Worm (Caenorhabditis elegans) whole organism, L4/young adult: ENCODE results near the gene K07G6.1.
"Not testable (repeated sequence)": the region's sequence is repeated elsewhere in the genome, so short reads cannot be mapped to it uniquely, and the experiment has no call there.

Source experiments
- W03F9.2 ChIP-seq: fragments of 150-350 bp; optimal IDR thresholded peaks from 2 replicates; lab custom pipeline; 2014; ENCODE audit warnings: missing biosample characterization, missing genetic modification characterization
- dao-5 ChIP-seq: sonication (generic microtip); optimal IDR thresholded peaks from 2 replicates; lab custom pipeline; 2016; ENCODE audit warnings: missing genotype, missing genetic modification characterization, moderate library complexity, missing compliant biosample characterization
- him-1 ChIP-seq: sonication (generic microtip); optimal IDR thresholded peaks from 2 replicates; lab custom pipeline; 2016; ENCODE audit warnings: missing genotype, missing genetic modification reagents, missing genetic modification characterization, missing compliant biosample characterization

K07G6.1 gene

ce11 chrII:1761564-1761963 is 20.2 kb downstream of the K07G6.1 start, which contains the start of gene F36H5.4:
F36H5.4 (plus strand) TSS chrII:1761864.
- TF ChIP-seq him-1 (tag; lab: Kevin White, UChicago) (no peak), W03F9.2 (tag; lab: Kevin White, UChicago) (no peak), dao-5 (tag; lab: Kevin White, UChicago) (no peak)

- TF ChIP-seq him-1 (tag; lab: Kevin White, UChicago) (no peak), W03F9.2 (tag; lab: Kevin White, UChicago) (no peak), dao-5 (tag; lab: Kevin White, UChicago) (no peak)
Observed at ce11 chrII:1763072-1763471, 21.7 kb downstream of the K07G6.1 start, which contains the start of gene math-28. math-28 (plus strand) TSS chrII:1763372.

DNA sequence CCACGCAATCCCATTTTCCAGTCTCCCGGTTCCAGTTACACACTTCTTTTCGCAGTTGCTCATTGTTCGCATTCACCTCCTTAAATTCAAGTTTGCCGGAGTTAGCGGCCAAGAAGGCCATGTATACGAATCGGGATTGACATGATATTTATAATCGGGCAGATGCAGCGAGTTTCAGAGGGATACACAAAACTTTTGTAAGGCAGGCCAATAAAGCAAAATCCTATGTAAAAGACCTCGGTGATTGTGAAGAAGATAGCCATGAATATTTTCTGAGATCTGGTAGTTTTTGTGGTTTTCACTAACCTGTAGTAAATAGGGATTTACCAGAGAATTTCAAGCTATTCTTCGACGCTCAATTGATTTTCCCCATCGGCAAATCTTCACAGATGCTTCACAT is 25.4 kb downstream of the K07G6.1 start:
- TF ChIP-seq dao-5 (tag; lab: Kevin White, UChicago), result no peak
- TF ChIP-seq him-1 (tag; lab: Kevin White, UChicago), result no peak
- no peak for TF ChIP-seq W03F9.2 (tag; lab: Kevin White, UChicago)

DNA sequence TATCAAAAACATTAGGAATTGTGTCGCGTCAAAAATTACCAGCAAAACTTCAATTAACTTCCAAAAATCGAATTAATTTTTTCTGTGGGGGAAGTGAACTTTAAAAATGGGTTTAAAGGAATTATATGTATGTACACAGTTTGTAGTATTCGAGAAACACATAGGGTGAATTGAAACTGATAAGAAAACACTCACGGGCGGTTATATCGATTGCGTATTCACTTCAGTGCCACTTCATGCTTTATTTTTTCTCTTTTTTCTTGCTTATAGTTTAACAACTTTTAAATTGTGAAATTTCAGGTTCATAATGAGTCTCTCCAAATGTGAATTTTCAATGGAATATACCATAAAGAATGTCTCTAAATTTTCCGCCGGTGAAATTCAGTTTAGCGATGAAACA is 30.0 kb downstream of the K07G6.1 start, which contains the start of gene math-26:
math-26 (plus strand) TSS at position 301 of the 400 bp plus-strand sequence.
- not testable (repeated sequence) for TF ChIP-seq dao-5, W03F9.2, him-1 (tag; lab: Kevin White, UChicago)

ce11 chrII:1771785-1772184 is 30.4 kb downstream of the K07G6.1 start, which contains the start of gene math-3:
math-3 (plus strand) TSS chrII:1772085.
- TF ChIP-seq him-1 (tag; lab: Kevin White, UChicago) (no peak), dao-5 (tag; lab: Kevin White, UChicago) (no peak), W03F9.2 (tag; lab: Kevin White, UChicago) (no peak)

ce11 chrII:1775234-1775633 is 33.9 kb downstream of the K07G6.1 start, which contains the start of gene F36H5.14:
F36H5.14 (plus strand) TSS chrII:1775534.
- not testable (repeated sequence) for TF ChIP-seq dao-5, W03F9.2, him-1 (tag; lab: Kevin White, UChicago)

- no peak for TF ChIP-seq W03F9.2 (tag; lab: Kevin White, UChicago)
- no peak for TF ChIP-seq him-1 (tag; lab: Kevin White, UChicago)
- no peak for TF ChIP-seq dao-5 (tag; lab: Kevin White, UChicago)
Observed at ce11 chrII:1782474-1782873, 41.1 kb downstream of the K07G6.1 start, which contains the start of gene math-4. math-4 (minus strand) TSS chrII:1782574.

- TF ChIP-seq dao-5 (tag; lab: Kevin White, UChicago), result no peak
- no peak for TF ChIP-seq W03F9.2 (tag; lab: Kevin White, UChicago)
- no peak for TF ChIP-seq him-1 (tag; lab: Kevin White, UChicago)
Observed at ce11 chrII:1784799-1785198, 43.5 kb downstream of the K07G6.1 start, which contains the start of gene C08F1.11. C08F1.11 (minus strand) TSS chrII:1784899.

DNA sequence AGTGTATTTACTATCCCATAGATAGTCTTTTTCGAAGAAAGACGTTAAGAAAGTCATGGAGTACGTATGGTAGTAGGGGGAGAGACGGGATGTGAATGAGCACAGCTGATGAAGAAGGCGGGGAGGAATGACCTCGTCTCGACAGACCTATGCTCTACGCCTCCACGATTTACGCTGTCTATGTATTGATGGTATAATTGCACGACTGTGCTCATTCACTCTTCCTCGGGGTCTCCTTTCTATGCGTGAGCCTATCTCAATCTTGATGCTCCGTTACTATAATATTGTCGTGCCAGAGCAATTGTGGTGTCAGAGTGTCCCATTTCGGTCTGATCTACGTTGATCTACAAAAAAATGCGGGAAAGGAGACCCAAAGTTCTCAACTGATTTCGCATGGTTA is 44.9 kb downstream of the K07G6.1 start, which contains the start of gene C08F1.10:
C08F1.10 (minus strand) TSS at position 101 of the 400 bp plus-strand sequence.
- TF ChIP-seq him-1 (tag; lab: Kevin White, UChicago), result no peak
- TF ChIP-seq W03F9.2 (tag; lab: Kevin White, UChicago), result no peak
- TF ChIP-seq dao-5 (tag; lab: Kevin White, UChicago), result no peak

- TF ChIP-seq him-1 (tag; lab: Kevin White, UChicago), result no peak
- TF ChIP-seq W03F9.2 (tag; lab: Kevin White, UChicago), result no peak
- TF ChIP-seq dao-5 (tag; lab: Kevin White, UChicago), result no peak
Observed at ce11 chrII:1787208-1787607, 45.9 kb downstream of the K07G6.1 start.

DNA sequence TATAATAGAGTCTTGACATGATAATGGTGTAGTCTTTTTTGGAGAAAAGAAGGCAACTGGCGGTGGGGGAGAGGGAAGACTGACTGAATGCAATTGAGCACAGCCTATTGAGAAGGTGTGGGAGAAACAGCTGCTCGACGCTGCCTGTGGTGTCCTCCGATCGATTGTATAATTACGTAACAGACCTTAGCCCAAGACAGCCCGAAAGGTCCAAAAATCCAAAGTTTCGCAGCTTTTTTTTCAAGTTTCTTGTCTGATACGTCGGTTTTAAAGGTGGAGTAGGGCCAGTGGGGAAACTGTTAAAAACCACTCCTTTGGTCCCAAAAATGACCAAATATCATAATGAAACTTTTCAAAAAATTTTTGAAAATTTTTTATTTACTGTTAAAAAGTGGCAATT is 46.7 kb downstream of the K07G6.1 start, which contains the start of the genes C08F1.6 and fbxb-13:
C08F1.6 (minus strand) TSS at position 101 of the 400 bp plus-strand sequence.
fbxb-13 (plus strand) TSS at position 191 of the 400 bp plus-strand sequence.
- no peak for TF ChIP-seq W03F9.2 (tag; lab: Kevin White, UChicago)
- TF ChIP-seq dao-5 (tag; lab: Kevin White, UChicago), result no peak
- TF ChIP-seq him-1 (tag; lab: Kevin White, UChicago), result no peak
